Worm (Caenorhabditis elegans) whole organism, L2 larva: Measurements from ENCODE around the gene nprl-3.
A peak's percentile ranks its signal among the peaks of the same experiment; 100 is the strongest.

Experiments
- C34F6.9 ChIP-seq: fragments of 150-350 bp; optimal IDR thresholded peaks from 2 replicates; lab custom pipeline; 2014; ENCODE audit warnings: missing biosample characterization, missing genetic modification characterization
- F13H6.1 ChIP-seq: sonication (generic microtip); optimal IDR thresholded peaks from 2 replicates; lab custom pipeline; 2016; ENCODE audit warnings: missing genetic modification characterization, missing compliant biosample characterization
- R02D3.7 ChIP-seq: fragments of 150-350 bp; optimal IDR thresholded peaks from 2 replicates; lab custom pipeline; 2014; ENCODE audit warnings: missing biosample characterization, missing genetic modification characterization
- Y55F3AM.14 ChIP-seq: fragments of 200-800 bp; sonication (Bioruptor generic); optimal IDR thresholded peaks from 2 replicates; lab custom pipeline; 2018; ENCODE audit warnings: mild to moderate bottlenecking, missing genetic modification characterization, missing compliant biosample characterization
- ZK546.5 ChIP-seq: sonication (generic microtip); optimal IDR thresholded peaks from 2 replicates; lab custom pipeline; 2017; ENCODE audit warnings: missing biosample characterization, missing genetic modification characterization
- alr-1 ChIP-seq: fragments of 150-350 bp; optimal IDR thresholded peaks from 2 replicates; lab custom pipeline; 2014; ENCODE audit warnings: missing biosample characterization, missing genetic modification characterization
- ama-1 ChIP-seq: fragments of 150-350 bp; optimal IDR thresholded peaks from 2 replicates; lab custom pipeline; 2018; ENCODE audit warnings: inconsistent platforms
- blmp-1 ChIP-seq: sonication (generic microtip); optimal IDR thresholded peaks from 2 replicates; lab custom pipeline; 2017; ENCODE audit warnings: missing genetic modification characterization, mild to moderate bottlenecking, missing compliant biosample characterization, antibody characterized with exemption, moderate library complexity; ENCODE audit not compliant: insufficient read depth
- ceh-16 ChIP-seq: fragments of 150-350 bp; optimal IDR thresholded peaks from 2 replicates; lab custom pipeline; 2014; ENCODE audit warnings: missing biosample characterization, missing genetic modification characterization
- ceh-82 ChIP-seq: fragments of 150-350 bp; optimal IDR thresholded peaks from 2 replicates; lab custom pipeline; 2014; ENCODE audit warnings: missing biosample characterization, missing genetic modification characterization
- crh-2 ChIP-seq: sonication (generic microtip); optimal IDR thresholded peaks from 2 replicates; lab custom pipeline; 2017; ENCODE audit warnings: missing biosample characterization, missing genetic modification characterization
- elt-1 ChIP-seq: fragments of 150-350 bp; optimal IDR thresholded peaks from 2 replicates; lab custom pipeline; 2014; ENCODE audit warnings: missing biosample characterization, missing genetic modification characterization
- elt-3 ChIP-seq: sonication (generic microtip); optimal IDR thresholded peaks from 2 replicates; lab custom pipeline; 2017; ENCODE audit warnings: missing biosample characterization, missing genetic modification characterization
- fos-1 ChIP-seq: fragments of 150-350 bp; optimal IDR thresholded peaks from 2 replicates; lab custom pipeline; 2014; ENCODE audit warnings: missing biosample characterization, missing genetic modification characterization
- lin-39 ChIP-seq: fragments of 150-350 bp; optimal IDR thresholded peaks from 2 replicates; lab custom pipeline; 2014; ENCODE audit warnings: missing biosample characterization, missing genetic modification reagents, missing genetic modification characterization
- lsy-2 ChIP-seq, 2 experiments: fragments of 150-350 bp in 1 of 2; sonication (generic microtip) in 1 of 2; optimal IDR thresholded peaks; 2 replicates each; lab custom pipeline; 2014 to 2017; ENCODE audit warnings: missing biosample characterization in 2 of 2, missing genetic modification characterization in 2 of 2
- mab-5 ChIP-seq: fragments of 150-350 bp; optimal IDR thresholded peaks from 2 replicates; lab custom pipeline; 2014; ENCODE audit warnings: missing biosample characterization, missing genetic modification characterization
- mdl-1 ChIP-seq, 2 experiments: fragments of 150-350 bp in 1 of 2; sonication (generic microtip) in 1 of 2; optimal IDR thresholded peaks; 2 replicates each; lab custom pipeline; 2017; ENCODE audit warnings: missing biosample characterization in 2 of 2, missing genetic modification characterization in 2 of 2
- nhr-10 ChIP-seq: sonication (generic microtip); optimal IDR thresholded peaks from 2 replicates; lab custom pipeline; 2017; ENCODE audit warnings: missing biosample characterization, missing genetic modification characterization
- nhr-11 ChIP-seq: fragments of 150-350 bp; optimal IDR thresholded peaks from 2 replicates; lab custom pipeline; 2014; ENCODE audit warnings: missing biosample characterization, missing genetic modification characterization
- nhr-12 ChIP-seq: fragments of 150-350 bp; optimal IDR thresholded peaks from 2 replicates; lab custom pipeline; 2014; ENCODE audit warnings: missing biosample characterization, missing genetic modification characterization
- nhr-129 ChIP-seq: fragments of 150-350 bp; optimal IDR thresholded peaks from 2 replicates; lab custom pipeline; 2014; ENCODE audit warnings: missing biosample characterization, missing genetic modification characterization
- nhr-21 ChIP-seq: fragments of 150-350 bp; optimal IDR thresholded peaks from 2 replicates; lab custom pipeline; 2014; ENCODE audit warnings: missing biosample characterization, missing genetic modification characterization
- nhr-237 ChIP-seq: fragments of 150-350 bp; optimal IDR thresholded peaks from 2 replicates; lab custom pipeline; 2014; ENCODE audit warnings: missing biosample characterization, missing genetic modification characterization
- nhr-25 ChIP-seq: fragments of 150-350 bp; sonication (generic microtip); optimal IDR thresholded peaks from 3 replicates; lab custom pipeline; 2014; ENCODE audit warnings: missing biosample characterization, missing genetic modification characterization
- nhr-77 ChIP-seq: fragments of 150-350 bp; optimal IDR thresholded peaks from 2 replicates; lab custom pipeline; 2014; ENCODE audit warnings: missing biosample characterization, missing genetic modification characterization
- peb-1 ChIP-seq: fragments of 150-350 bp; optimal IDR thresholded peaks from 2 replicates; lab custom pipeline; 2014; ENCODE audit warnings: missing biosample characterization, missing genetic modification characterization
- sma-9 ChIP-seq, 2 experiments: fragments of 150-350 bp in 1 of 2; sonication (generic microtip) in 1 of 2; optimal IDR thresholded peaks; 2 replicates each; lab custom pipeline; 2014 to 2016; ENCODE audit warnings: missing genetic modification characterization in 2 of 2, mild to moderate bottlenecking in 1 of 2, missing biosample characterization in 1 of 2, missing compliant biosample characterization in 1 of 2, missing genetic modification reagents in 1 of 2, moderate library complexity in 1 of 2
- snpc-4 ChIP-seq: fragments of 150-350 bp; optimal IDR thresholded peaks from 2 replicates; lab custom pipeline; 2014; ENCODE audit warnings: missing biosample characterization, missing genetic modification characterization
- unc-39 ChIP-seq: fragments of 150-350 bp; optimal IDR thresholded peaks from 2 replicates; lab custom pipeline; 2014; ENCODE audit warnings: missing biosample characterization, missing genetic modification characterization
- unc-55 ChIP-seq: fragments of 150-350 bp; sonication (generic microtip); optimal IDR thresholded peaks from 3 replicates; lab custom pipeline; 2014; ENCODE audit warnings: missing biosample characterization, missing genetic modification reagents, missing genetic modification characterization
- unc-62 ChIP-seq: fragments of 150-350 bp; optimal IDR thresholded peaks from 2 replicates; lab custom pipeline; 2014; ENCODE audit warnings: missing biosample characterization, missing genetic modification reagents, missing genetic modification characterization
- zag-1 ChIP-seq: fragments of 150-350 bp; optimal IDR thresholded peaks from 2 replicates; lab custom pipeline; 2014; ENCODE audit warnings: missing biosample characterization, missing genetic modification characterization
- ztf-1 ChIP-seq: fragments of 200-800 bp; sonication (Bioruptor generic); conservative IDR thresholded peaks from 2 replicates; pipeline ENCODE4 v1.3.6; 2022; ENCODE audit warnings: missing genetic modification characterization, missing compliant biosample characterization
- ztf-4 ChIP-seq: fragments of 150-350 bp; optimal IDR thresholded peaks from 2 replicates; lab custom pipeline; 2014; ENCODE audit warnings: missing biosample characterization, missing genetic modification characterization

The nprl-3 gene

DNA sequence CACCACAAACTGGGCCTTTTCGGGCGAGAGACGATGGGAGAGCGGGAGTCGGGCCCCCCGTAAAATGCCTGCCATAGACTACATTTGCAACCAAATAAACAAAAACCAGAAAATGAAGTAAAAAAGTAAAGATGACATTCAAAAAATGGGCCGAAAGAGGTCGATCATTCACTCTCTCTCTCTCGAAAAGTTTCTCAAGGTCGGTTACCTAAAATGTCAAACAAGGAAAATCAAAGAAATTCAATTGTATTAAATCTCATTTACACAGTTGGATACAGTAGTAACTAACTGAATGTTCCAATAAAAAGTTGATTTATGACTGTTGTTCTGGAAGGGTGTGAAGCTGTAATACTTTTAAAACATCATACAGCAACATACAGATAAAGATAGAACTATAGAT, 21.5 kb downstream of the nprl-3 start:
- peak; percentile 40 for TF ChIP-seq blmp-1 (tag; lab: Kevin White, UChicago)
- TF ChIP-seq nhr-237 = no peak
- TF ChIP-seq nhr-25 (tag; lab: Kevin White, UChicago) = peak; percentile 9

DNA sequence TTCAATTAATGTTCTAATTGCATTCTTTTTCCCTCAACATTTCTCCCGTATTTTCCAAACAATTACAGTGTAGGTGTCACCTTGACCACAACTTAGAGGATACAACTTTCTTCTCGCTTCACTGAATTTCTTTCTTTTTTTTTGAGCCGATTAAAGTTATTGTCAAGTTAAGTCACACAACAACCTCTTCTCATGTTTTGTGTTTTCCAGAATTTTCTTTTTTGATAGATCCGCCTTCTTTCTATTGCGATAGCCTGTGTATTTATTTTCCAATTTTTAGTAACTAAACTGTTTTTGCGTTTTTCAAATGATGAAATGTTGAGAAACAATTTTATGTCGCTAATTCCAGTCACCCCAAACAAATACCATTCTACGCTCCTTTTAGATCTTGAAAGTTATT, 28.4 kb downstream of the nprl-3 start, which contains the start of gene F35H10.3:
Gene F35H10.3, plus strand, starts transcription at position 301 of the 400 bp plus-strand sequence.
- TF ChIP-seq nhr-25 (tag; lab: Kevin White, UChicago) (no peak), snpc-4 (no peak), fos-1 (tag; lab: Kevin White, UChicago) (no peak), alr-1 (tag; lab: Kevin White, UChicago) (no peak), crh-2 (tag; lab: Kevin White, UChicago) (no peak), ceh-16 (no peak), lsy-2 (tag; optimal IDR thresholded peaks at IDR 0.05; lab: Kevin White, UChicago) (no peak), F13H6.1 (tag; lab: Kevin White, UChicago) (no peak), ZK546.5 (tag; lab: Kevin White, UChicago) (no peak), ama-1 (no peak), unc-62 (GFP tag; lab: Kevin White, UChicago) (no peak), unc-39 (tag; lab: Kevin White, UChicago) (no peak), ztf-4 (tag; lab: Kevin White, UChicago) (no peak), nhr-237 (no peak), nhr-12 (tag; lab: Kevin White, UChicago) (no peak), zag-1 (tag; lab: Kevin White, UChicago) (no peak)

DNA sequence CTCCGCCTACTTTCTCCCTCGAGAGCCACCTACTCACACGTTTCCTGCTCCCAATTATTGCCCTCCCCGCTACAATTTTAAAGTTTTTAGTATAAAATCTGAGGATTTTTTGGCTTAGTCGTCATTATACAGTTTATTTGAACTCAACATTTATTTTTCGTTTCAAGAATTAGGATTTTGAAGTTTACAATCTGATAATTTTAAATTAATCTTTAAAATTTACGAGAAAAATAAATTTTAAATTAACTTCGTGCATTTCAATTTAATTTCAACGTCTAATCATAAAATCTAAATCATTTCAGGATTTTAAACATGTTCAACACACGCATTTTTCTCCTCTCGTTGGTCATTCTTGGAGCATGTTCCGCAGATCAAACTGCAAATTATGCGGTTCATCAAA, 31.6 kb downstream of the nprl-3 start, which contains the start of gene F35H10.2:
Gene F35H10.2, plus strand, starts transcription at position 301 of the 400 bp plus-strand sequence.
- TF ChIP-seq Y55F3AM.14 (GFP tag; lab: Kevin White, UChicago) (no peak), fos-1 (tag; lab: Kevin White, UChicago) (no peak), ceh-16 (no peak), nhr-77 (tag; lab: Kevin White, UChicago) (no peak), unc-39 (tag; lab: Kevin White, UChicago) (no peak)

DNA sequence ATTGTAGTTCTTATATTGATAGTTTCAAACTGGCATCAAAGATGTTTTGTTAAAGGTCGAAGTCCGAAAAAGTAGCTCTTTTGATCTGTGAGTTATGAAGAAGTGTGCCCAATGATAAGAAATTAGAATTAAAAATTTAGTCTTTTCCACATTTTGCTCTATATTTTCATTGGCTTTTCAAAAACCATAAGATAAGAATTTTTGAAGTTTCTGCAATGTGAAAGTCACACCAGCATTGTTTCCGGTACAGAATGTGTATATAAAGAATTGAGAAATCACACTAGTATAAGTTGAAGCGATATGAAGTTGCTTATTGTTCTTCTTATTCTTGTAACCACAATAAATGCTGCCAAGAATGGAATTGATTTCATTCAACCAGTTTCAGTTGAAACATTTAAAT, 35.2 kb downstream of the nprl-3 start, which contains the start of gene lys-10:
Gene lys-10, plus strand, starts transcription at position 301 of the 400 bp plus-strand sequence.
- TF ChIP-seq sma-9 (GFP tag; optimal IDR thresholded peaks at IDR 0.05; lab: Kevin White, UChicago) = no peak
- no peak for TF ChIP-seq sma-9 (tag; optimal IDR thresholded peaks at IDR 0.05; lab: Kevin White, UChicago)
- no peak for TF ChIP-seq mab-5 (tag; lab: Kevin White, UChicago)
- no peak for TF ChIP-seq elt-1 (tag; lab: Kevin White, UChicago)
- TF ChIP-seq alr-1 (tag; lab: Kevin White, UChicago) = no peak
- TF ChIP-seq elt-3 (tag; lab: Kevin White, UChicago) = no peak
- TF ChIP-seq ceh-82 = no peak
- TF ChIP-seq R02D3.7 (tag; lab: Kevin White, UChicago) = no peak
- TF ChIP-seq crh-2 (tag; lab: Kevin White, UChicago) = no peak
- no peak for TF ChIP-seq unc-39 (tag; lab: Kevin White, UChicago)
- no peak for TF ChIP-seq peb-1 (tag; lab: Kevin White, UChicago)

DNA sequence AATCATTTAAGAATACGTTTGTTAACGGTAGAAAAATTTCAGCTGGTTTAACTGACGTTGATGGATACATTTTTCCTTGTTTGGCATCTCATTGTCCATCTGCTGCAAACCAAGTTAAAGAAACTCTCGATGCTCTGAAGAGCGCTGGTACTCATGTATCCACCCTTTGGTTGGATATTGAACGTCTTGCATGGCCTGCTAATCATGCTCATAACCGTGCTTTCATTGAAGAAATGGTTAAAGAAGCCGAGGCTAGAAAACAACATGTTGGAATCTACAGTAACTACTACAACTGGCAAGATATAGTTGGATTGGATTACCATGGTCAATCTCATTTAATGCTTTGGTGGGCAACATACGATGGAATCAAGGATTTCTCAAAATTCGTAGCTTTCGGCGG, 35.7 kb downstream of the nprl-3 start:
- no peak for TF ChIP-seq nhr-10 (tag; lab: Kevin White, UChicago)
- no peak for TF ChIP-seq nhr-129
- TF ChIP-seq C34F6.9 (tag; lab: Kevin White, UChicago) = no peak
- no peak for TF ChIP-seq ZK546.5 (tag; lab: Kevin White, UChicago)
- TF ChIP-seq peb-1 (tag; lab: Kevin White, UChicago) = no peak
- TF ChIP-seq snpc-4 = no peak
- no peak for TF ChIP-seq nhr-11 (tag; lab: Kevin White, UChicago)
- no peak for TF ChIP-seq ztf-4 (tag; lab: Kevin White, UChicago)
- no peak for TF ChIP-seq Y55F3AM.14 (GFP tag; lab: Kevin White, UChicago)
- no peak for TF ChIP-seq elt-3 (tag; lab: Kevin White, UChicago)
- TF ChIP-seq ceh-82 = no peak
- TF ChIP-seq mdl-1 (tag; optimal IDR thresholded peaks at IDR 0.05; lab: Kevin White, UChicago) = no peak
- no peak for TF ChIP-seq ztf-1 (GFP tag; lab: Robert Waterston, UW)
- TF ChIP-seq lin-39 (tag; lab: Kevin White, UChicago) = no peak
- TF ChIP-seq crh-2 (tag; lab: Kevin White, UChicago) = no peak
- no peak for TF ChIP-seq nhr-21 (tag; lab: Kevin White, UChicago)
- TF ChIP-seq unc-55 (GFP tag; lab: Kevin White, UChicago) = no peak
- TF ChIP-seq nhr-77 (tag; lab: Kevin White, UChicago) = no peak
- no peak for TF ChIP-seq nhr-12 (tag; lab: Kevin White, UChicago)
